Worm (Caenorhabditis elegans): Measurements from ENCODE around the gene plpp-1.1.

- TF ChIP-seq nhr-80 (tag; optimal IDR thresholded peaks at IDR 0.05), result no peak
- TF ChIP-seq F57A8.1 (GFP tag; optimal IDR thresholded peaks at IDR 0.05), result no peak
- TF ChIP-seq fkh-3 (tag; optimal IDR thresholded peaks at IDR 0.05), result no peak
Measured at ce11 chrII:3968808-3969207, 41.0 kb upstream of the plpp-1.1 start.

Measured in whole organism, young adult.